Worm (Caenorhabditis elegans) whole organism, late embryonic: ENCODE data around the gene F33A8.7.

Experiments
- Y22D7AL.16 ChIP-seq: sonication (generic microtip); optimal IDR thresholded peaks from 2 replicates; lab custom pipeline; 2016; ENCODE audit warnings: missing genetic modification characterization, missing compliant biosample characterization
- ceh-22 ChIP-seq: sonication (generic microtip); optimal IDR thresholded peaks from 2 replicates; lab custom pipeline; 2017; ENCODE audit warnings: missing biosample characterization, missing genetic modification characterization
- ceh-48 ChIP-seq: sonication (generic microtip); optimal IDR thresholded peaks from 2 replicates; lab custom pipeline; 2016; ENCODE audit warnings: missing genetic modification characterization, inconsistent platforms, missing compliant biosample characterization
- ets-4 ChIP-seq: sonication (generic microtip); optimal IDR thresholded peaks from 2 replicates; lab custom pipeline; 2016; ENCODE audit warnings: missing genetic modification characterization, missing compliant biosample characterization
- hlh-30 ChIP-seq: sonication (generic microtip); optimal IDR thresholded peaks from 2 replicates; lab custom pipeline; 2017; ENCODE audit warnings: antibody characterized with exemption, missing genetic modification characterization, missing compliant biosample characterization; ENCODE audit not compliant: insufficient read depth
- pha-4 ChIP-seq: fragments of 150-350 bp; optimal IDR thresholded peaks from 2 replicates; lab custom pipeline; 2018; ENCODE audit warnings: missing biosample characterization, missing genetic modification reagents, missing genetic modification characterization
- pqm-1 ChIP-seq: sonication (generic microtip); optimal IDR thresholded peaks from 2 replicates; lab custom pipeline; 2016; ENCODE audit warnings: missing genetic modification characterization, missing compliant biosample characterization
- sdc-2 ChIP-seq: sonication (generic microtip); optimal IDR thresholded peaks from 2 replicates; lab custom pipeline; 2016; ENCODE audit warnings: missing genotype, missing genetic modification characterization, missing compliant biosample characterization
- sox-4 ChIP-seq: sonication (generic microtip); optimal IDR thresholded peaks from 2 replicates; lab custom pipeline; 2017; ENCODE audit warnings: mild to moderate bottlenecking, missing genetic modification characterization, inconsistent platforms, missing compliant biosample characterization
- tbx-2 ChIP-seq: sonication (generic microtip); optimal IDR thresholded peaks from 2 replicates; lab custom pipeline; 2016; ENCODE audit warnings: missing genetic modification characterization, missing compliant biosample characterization

DNA sequence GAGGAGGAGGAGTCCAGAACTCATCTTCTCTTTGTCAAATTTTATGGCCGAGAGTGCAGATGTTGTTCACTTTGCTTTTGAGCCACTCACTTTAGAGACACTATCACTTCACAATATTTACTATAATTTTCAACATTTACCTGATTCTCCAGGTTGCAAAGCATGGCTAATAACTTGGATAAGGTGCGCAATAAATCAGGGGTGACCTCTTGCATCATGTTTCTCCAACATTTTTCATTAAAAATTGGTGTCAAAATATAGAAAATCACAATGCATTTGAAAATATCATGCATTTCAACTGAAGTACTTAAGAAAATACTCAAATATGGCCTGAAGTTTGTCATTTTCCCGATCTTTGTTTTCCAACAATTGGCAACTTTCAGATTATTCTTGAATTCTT lies 29.9 kb downstream of the F33A8.7 start:
- TF ChIP-seq sdc-2 (tag; lab: Kevin White, UChicago), result no peak
- TF ChIP-seq pqm-1, result no peak
- TF ChIP-seq hlh-30 (tag; lab: Kevin White, UChicago), result no peak
- TF ChIP-seq tbx-2 (tag; lab: Kevin White, UChicago), result no peak
- TF ChIP-seq ceh-48 (tag; lab: Kevin White, UChicago), result no peak
- no peak for TF ChIP-seq Y22D7AL.16
- TF ChIP-seq ets-4 (tag; lab: Kevin White, UChicago), result no peak
- no peak for TF ChIP-seq sox-4
- TF ChIP-seq pha-4 (tag; lab: Kevin White, UChicago), result no peak
- no peak for TF ChIP-seq ceh-22 (tag; lab: Kevin White, UChicago)
